Fruit fly (Drosophila melanogaster): Measurements from ENCODE around the gene Sfxn2.

dm6 chr3L:19021701-19022100 is 41.3 kb upstream of the Sfxn2 start:
- no peak for TF ChIP-seq usp (GFP tag; optimal IDR thresholded peaks at IDR 0.05)
- no peak for TF ChIP-seq pan (optimal IDR thresholded peaks at IDR 0.05)
